Worm (Caenorhabditis elegans) whole organism, L2 larva: ENCODE measurements around the gene Y50D4B.1.

Source experiments
- ama-1 ChIP-seq: fragments of 150-350 bp; optimal IDR thresholded peaks from 2 replicates; lab custom pipeline; 2018; ENCODE audit warnings: inconsistent platforms
- ceh-82 ChIP-seq: fragments of 150-350 bp; optimal IDR thresholded peaks from 2 replicates; lab custom pipeline; 2014; ENCODE audit warnings: missing biosample characterization, missing genetic modification characterization
- dmd-4 ChIP-seq: sonication (generic microtip); optimal IDR thresholded peaks from 2 replicates; lab custom pipeline; 2017; ENCODE audit warnings: missing biosample characterization, missing genetic modification characterization
- egl-27 ChIP-seq: sonication (generic microtip); optimal IDR thresholded peaks from 3 replicates; lab custom pipeline; 2017; ENCODE audit warnings: missing biosample characterization, missing genetic modification reagents, missing genetic modification characterization
- elt-1 ChIP-seq: fragments of 150-350 bp; optimal IDR thresholded peaks from 2 replicates; lab custom pipeline; 2014; ENCODE audit warnings: missing biosample characterization, missing genetic modification characterization
- lin-13 ChIP-seq: fragments of 150-350 bp; optimal IDR thresholded peaks from 2 replicates; lab custom pipeline; 2014; ENCODE audit warnings: missing biosample characterization, missing genetic modification reagents, missing genetic modification characterization
- lin-39 ChIP-seq: fragments of 150-350 bp; optimal IDR thresholded peaks from 2 replicates; lab custom pipeline; 2014; ENCODE audit warnings: missing biosample characterization, missing genetic modification reagents, missing genetic modification characterization
- nhr-11 ChIP-seq: fragments of 150-350 bp; optimal IDR thresholded peaks from 2 replicates; lab custom pipeline; 2014; ENCODE audit warnings: missing biosample characterization, missing genetic modification characterization
- nhr-237 ChIP-seq: fragments of 150-350 bp; optimal IDR thresholded peaks from 2 replicates; lab custom pipeline; 2014; ENCODE audit warnings: missing biosample characterization, missing genetic modification characterization
- nhr-77 ChIP-seq: fragments of 150-350 bp; optimal IDR thresholded peaks from 2 replicates; lab custom pipeline; 2014; ENCODE audit warnings: missing biosample characterization, missing genetic modification characterization
- snpc-4 ChIP-seq: fragments of 150-350 bp; optimal IDR thresholded peaks from 2 replicates; lab custom pipeline; 2014; ENCODE audit warnings: missing biosample characterization, missing genetic modification characterization
- unc-62 ChIP-seq: fragments of 150-350 bp; optimal IDR thresholded peaks from 2 replicates; lab custom pipeline; 2014; ENCODE audit warnings: missing biosample characterization, missing genetic modification reagents, missing genetic modification characterization
- ztf-11 ChIP-seq: sonication (generic microtip); optimal IDR thresholded peaks from 2 replicates; lab custom pipeline; 2017; ENCODE audit warnings: missing biosample characterization, missing genetic modification characterization
- ztf-4 ChIP-seq: fragments of 150-350 bp; optimal IDR thresholded peaks from 2 replicates; lab custom pipeline; 2014; ENCODE audit warnings: missing biosample characterization, missing genetic modification characterization

ce11 chrV:1087983-1088382 is 24.8 kb upstream of the Y50D4B.1 start, which contains the start of gene clec-203:
- no peak for TF ChIP-seq lin-39 (tag; lab: Kevin White, UChicago)
- no peak for TF ChIP-seq nhr-77 (tag; lab: Kevin White, UChicago)
- TF ChIP-seq elt-1 (tag; lab: Kevin White, UChicago), result no peak
- no peak for TF ChIP-seq nhr-11 (tag; lab: Kevin White, UChicago)
- TF ChIP-seq ama-1, result no peak
- no peak for TF ChIP-seq ztf-4
- TF ChIP-seq nhr-237 (tag; lab: Kevin White, UChicago), result no peak
- TF ChIP-seq dmd-4 (tag; lab: Kevin White, UChicago), result no peak
- no peak for TF ChIP-seq ztf-11
- TF ChIP-seq unc-62 (GFP tag; lab: Kevin White, UChicago), result no peak
- no peak for TF ChIP-seq lin-13 (GFP tag; lab: Kevin White, UChicago)
- no peak for TF ChIP-seq snpc-4
- no peak for TF ChIP-seq ceh-82 (tag; lab: Kevin White, UChicago)
- no peak for TF ChIP-seq egl-27 (tag; lab: Kevin White, UChicago)
